Fruit fly (Drosophila melanogaster): ENCODE measurements around the gene acj6.

DNA sequence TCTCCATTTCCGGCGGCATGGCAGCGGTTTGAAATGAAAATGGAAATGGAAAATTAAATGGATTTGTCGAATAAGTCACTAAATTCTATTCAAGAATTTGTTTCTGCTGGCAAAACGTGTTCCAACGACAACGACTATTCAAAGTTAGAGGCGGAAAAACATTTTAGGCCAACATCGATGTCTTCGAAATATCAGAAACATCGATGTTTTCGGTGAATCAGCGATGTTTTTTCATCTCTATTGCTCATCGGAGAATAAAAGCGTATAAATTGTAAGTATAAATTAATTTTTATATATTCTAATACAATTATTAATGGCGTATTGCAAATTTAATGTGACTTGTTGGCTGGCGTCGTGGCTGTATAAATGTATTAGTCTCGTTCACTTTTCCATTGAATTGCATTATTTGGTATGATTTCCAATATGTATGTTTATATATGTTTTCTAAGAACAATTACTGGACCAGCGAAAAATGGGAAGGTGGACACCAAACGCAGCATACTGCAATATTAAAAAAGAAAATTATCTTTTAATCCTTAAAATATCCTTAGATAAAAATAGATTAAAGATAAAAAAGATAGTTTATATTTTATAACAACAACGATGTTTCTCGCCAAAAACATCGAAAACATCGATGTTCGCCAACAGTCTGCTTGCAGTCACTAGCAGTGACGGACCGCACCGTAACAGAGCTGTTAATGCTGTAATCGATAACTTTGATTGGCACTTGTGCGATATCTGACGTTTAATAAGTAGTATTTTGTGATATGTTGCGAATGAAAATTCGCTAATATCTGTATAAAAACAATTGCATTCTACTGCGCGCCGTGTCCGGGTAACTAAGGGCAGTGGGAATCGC is 34.2 kb downstream of the acj6 start, which contains the start of the genes CG12608 and Prp5:
- TF ChIP-seq h (optimal IDR thresholded peaks at IDR 0.05) = no peak
- no peak for TF ChIP-seq psq (optimal IDR thresholded peaks at IDR 0.05)
- TF ChIP-seq Sin3A (optimal IDR thresholded peaks at IDR 0.05) = no peak
- TF ChIP-seq ttk (optimal IDR thresholded peaks at IDR 0.05) = no peak
- TF ChIP-seq insv (optimal IDR thresholded peaks at IDR 0.05) = no peak

Data from Kc167 (cell line).